Worm (Caenorhabditis elegans) whole organism, mixed stage, embryonic: ENCODE measurements around the gene mdf-2.

ENCODE experiments used
- ceh-39 ChIP-seq: fragments of 150-350 bp; optimal IDR thresholded peaks from 2 replicates; lab custom pipeline; 2014; ENCODE audit warnings: missing biosample characterization, missing genetic modification characterization
- lin-13 ChIP-seq: fragments of 150-350 bp; optimal IDR thresholded peaks from 2 replicates; lab custom pipeline; 2014; ENCODE audit warnings: missing biosample characterization, missing genetic modification characterization
- nhr-12 ChIP-seq: fragments of 150-350 bp; optimal IDR thresholded peaks from 2 replicates; lab custom pipeline; 2014; ENCODE audit warnings: missing biosample characterization, missing genetic modification characterization
- nhr-237 ChIP-seq: fragments of 150-350 bp; optimal IDR thresholded peaks from 2 replicates; lab custom pipeline; 2014; ENCODE audit warnings: missing biosample characterization, missing genetic modification characterization
- nhr-28 ChIP-seq: fragments of 150-350 bp; optimal IDR thresholded peaks from 2 replicates; lab custom pipeline; 2014; ENCODE audit warnings: missing biosample characterization, missing genetic modification characterization
- nhr-76 ChIP-seq: sonication (generic microtip); optimal IDR thresholded peaks from 2 replicates; lab custom pipeline; 2017; ENCODE audit warnings: missing biosample characterization, missing genetic modification characterization
- unc-62 ChIP-seq: fragments of 150-350 bp; optimal IDR thresholded peaks from 2 replicates; lab custom pipeline; 2014; ENCODE audit warnings: missing biosample characterization, missing genetic modification reagents, missing genetic modification characterization
- ztf-11 ChIP-seq: fragments of 150-350 bp; optimal IDR thresholded peaks from 2 replicates; lab custom pipeline; 2014; ENCODE audit warnings: missing biosample characterization, missing genetic modification characterization

DNA sequence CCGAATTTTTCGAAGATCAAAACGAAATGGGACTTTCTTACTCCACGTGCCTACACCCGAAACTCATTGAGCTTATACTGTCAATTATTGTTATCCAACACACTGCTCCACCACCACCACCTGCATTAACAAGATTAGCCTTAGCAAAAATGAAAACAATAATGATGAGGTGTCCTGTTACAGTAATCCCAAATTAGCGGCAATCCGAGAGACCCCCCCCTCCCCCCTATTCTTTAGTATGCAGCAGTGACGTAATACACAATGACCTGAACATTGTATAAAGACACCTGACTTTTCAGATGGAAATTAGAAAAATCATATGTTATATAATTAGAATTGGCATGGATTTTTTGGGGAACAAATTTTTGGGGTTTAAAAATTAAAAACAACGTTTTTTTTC is 5.9 kb downstream of the mdf-2 start:
- TF ChIP-seq lin-13 (tag; lab: Kevin White, UChicago): no peak
- no peak for TF ChIP-seq unc-62 (GFP tag; lab: Kevin White, UChicago)
- no peak for TF ChIP-seq nhr-237 (tag; lab: Kevin White, UChicago)
- no peak for TF ChIP-seq nhr-28 (tag; lab: Kevin White, UChicago)
- TF ChIP-seq nhr-76: no peak
- no peak for TF ChIP-seq nhr-12 (tag; lab: Kevin White, UChicago)
- no peak for TF ChIP-seq ztf-11 (tag; lab: Kevin White, UChicago)
- TF ChIP-seq ceh-39 (tag; lab: Kevin White, UChicago): no peak
